4 worm cellular contexts compared by ENCODE assay signal in the genomic region with DNA sequence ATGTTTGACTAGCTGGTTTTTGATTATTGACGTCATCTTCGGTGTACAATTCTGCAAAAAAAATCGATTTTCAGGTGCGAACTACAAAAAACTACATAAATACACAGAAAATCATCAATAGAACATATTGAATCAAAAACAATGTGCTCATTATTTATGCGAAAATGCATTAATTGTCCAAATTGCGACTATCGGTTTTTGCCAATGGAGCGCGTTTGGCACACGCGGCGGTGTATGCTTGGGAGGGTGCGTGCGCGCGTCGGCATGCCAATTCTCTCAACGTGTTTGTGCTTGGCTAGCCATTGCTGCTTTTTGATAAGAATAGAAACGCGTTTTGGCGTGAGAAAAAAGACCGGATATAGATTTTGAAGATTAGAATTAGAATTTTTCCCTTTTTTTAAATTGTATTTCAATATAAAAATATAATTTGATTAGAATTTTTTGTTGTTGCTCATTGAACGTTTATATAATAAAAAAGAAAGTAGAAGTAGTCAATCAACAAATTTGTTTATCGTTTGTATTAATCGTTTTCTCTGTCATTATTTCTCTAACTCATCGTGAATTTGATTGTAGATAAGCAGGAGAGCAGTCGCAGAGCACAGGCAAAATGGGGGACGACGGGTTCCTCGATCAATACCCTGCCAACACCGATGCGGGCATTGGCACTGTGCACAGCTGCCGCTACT.
TF ChIP-seq lines count a peak whose summit lies in the region.

Gene C44H4.4 (minus strand): TSS at position 51 of the 686 bp plus-strand sequence.
Gene tap-1 (plus strand): TSS at position 574 of the 686 bp plus-strand sequence.

TF ChIP-seq in whole organism, L2 larva, 48 proteins besides CTCF, POLR2A, EP300 and RAD21 (continues in another document):
- no peak for TF ChIP-seq sma-3 (GFP tag; optimal IDR thresholded peaks at IDR 0.05; lab: Kevin White, UChicago)
- TF ChIP-seq blmp-1 (tag; optimal IDR thresholded peaks at IDR 0.05; lab: Kevin White, UChicago; ENCODE audit: insufficient read depth): no peak
- no peak for TF ChIP-seq mbf-1 (tag; optimal IDR thresholded peaks at IDR 0.05; lab: Kevin White, UChicago)
- no peak for TF ChIP-seq nhr-6 (tag; optimal IDR thresholded peaks at IDR 0.05; lab: Kevin White, UChicago)
- TF ChIP-seq C34F6.9 (tag; optimal IDR thresholded peaks at IDR 0.05; lab: Kevin White, UChicago): peak; percentile 43
- TF ChIP-seq R02D3.7 (tag; optimal IDR thresholded peaks at IDR 0.05; lab: Kevin White, UChicago): no peak
- TF ChIP-seq ZK546.5 (tag; optimal IDR thresholded peaks at IDR 0.05; lab: Kevin White, UChicago): no peak
- peak; percentile 44 for TF ChIP-seq fos-1 (tag; optimal IDR thresholded peaks at IDR 0.05; lab: Kevin White, UChicago)
- TF ChIP-seq crh-2 (tag; optimal IDR thresholded peaks at IDR 0.05; lab: Kevin White, UChicago): peak; percentile 2
- TF ChIP-seq Y55F3AM.14 (GFP tag; optimal IDR thresholded peaks at IDR 0.05; lab: Kevin White, UChicago): no peak
- no peak for TF ChIP-seq unc-62 (GFP tag; optimal IDR thresholded peaks at IDR 0.05; lab: Kevin White, UChicago)
- no peak for TF ChIP-seq nhr-12 (tag; optimal IDR thresholded peaks at IDR 0.05; lab: Kevin White, UChicago)
- peak in 1 of 2 experiments; percentile 9 for TF ChIP-seq lsy-2 (tag; optimal IDR thresholded peaks at IDR 0.05; lab: Kevin White, UChicago)
- peak; percentile 37 for TF ChIP-seq lin-11 (tag; optimal IDR thresholded peaks at IDR 0.05; lab: Kevin White, UChicago)
- no peak for TF ChIP-seq zag-1 (tag; optimal IDR thresholded peaks at IDR 0.05; lab: Kevin White, UChicago)
- peak; percentile 19 for TF ChIP-seq F13H6.1 (tag; optimal IDR thresholded peaks at IDR 0.05; lab: Kevin White, UChicago)
- no peak for TF ChIP-seq peb-1 (tag; optimal IDR thresholded peaks at IDR 0.05; lab: Kevin White, UChicago)
- peak; percentile 78 for TF ChIP-seq unc-55 (GFP tag; optimal IDR thresholded peaks at IDR 0.05; lab: Kevin White, UChicago)
- TF ChIP-seq gmeb-1 (tag; optimal IDR thresholded peaks at IDR 0.05; lab: Kevin White, UChicago): no peak
- no peak for TF ChIP-seq elt-3 (tag; optimal IDR thresholded peaks at IDR 0.05; lab: Kevin White, UChicago)
- no peak for TF ChIP-seq nhr-129 (tag; optimal IDR thresholded peaks at IDR 0.05; lab: Kevin White, UChicago)

TF ChIP-seq in whole organism, L4 larva, 104 proteins besides CTCF, POLR2A, EP300 and RAD21 (continues in another document):
- TF ChIP-seq mep-1 (tag; optimal IDR thresholded peaks at IDR 0.05; lab: Kevin White, UChicago) (peak; percentile 67), zip-11 (GFP tag; IDR thresholded peaks at IDR 0.05; lab: Robert Waterston, UW) (no peak), daf-16 (GFP tag; optimal IDR thresholded peaks at IDR 0.05; lab: Kevin White, UChicago) (no peak), daf-16 (tag; optimal IDR thresholded peaks at IDR 0.05; lab: Kevin White, UChicago) (peak; percentile 59), attf-4 (tag; optimal IDR thresholded peaks at IDR 0.05; lab: Kevin White, UChicago) (no peak), mdl-1 (tag; optimal IDR thresholded peaks at IDR 0.05; lab: Kevin White, UChicago) (peak; percentile 38 to 64), hmg-1.1 (GFP tag; IDR thresholded peaks at IDR 0.05; lab: Robert Waterston, UW) (peak; percentile 7; the same call in 1 of the 2 replicates), nhr-6 (tag; optimal IDR thresholded peaks at IDR 0.05; lab: Kevin White, UChicago) (no peak), spr-3 (GFP tag; optimal IDR thresholded peaks at IDR 0.05; lab: Kevin White, UChicago) (no peak), aha-1 (tag; lab: Kevin White, UChicago) (peak; percentile 98), daf-12 (tag; optimal IDR thresholded peaks at IDR 0.05; lab: Kevin White, UChicago) (no peak), nhr-28 (tag; optimal IDR thresholded peaks at IDR 0.05; lab: Kevin White, UChicago) (peak; percentile 16), lsy-2 (tag; optimal IDR thresholded peaks at IDR 0.05; lab: Kevin White, UChicago) (peak in 1 of 2 experiments; percentile 29), hlh-11 (tag; optimal IDR thresholded peaks at IDR 0.05; lab: Kevin White, UChicago) (peak; percentile 46), saeg-2 (GFP tag; IDR thresholded peaks at IDR 0.05; lab: Robert Waterston, UW) (no peak), dmd-6 (GFP tag; IDR thresholded peaks at IDR 0.05; lab: Robert Waterston, UW) (peak; percentile 55), dpl-1 (GFP tag; optimal IDR thresholded peaks at IDR 0.05; lab: Kevin White, UChicago) (no peak), unc-39 (tag; optimal IDR thresholded peaks at IDR 0.05; lab: Kevin White, UChicago) (no peak), rbr-2 (tag; optimal IDR thresholded peaks at IDR 0.05; lab: Kevin White, UChicago) (peak; percentile 32), nhr-48 (tag; optimal IDR thresholded peaks at IDR 0.05; lab: Kevin White, UChicago) (no peak), mxl-3 (GFP tag; optimal IDR thresholded peaks at IDR 0.05; lab: Kevin White, UChicago) (peak; percentile 90), hif-1 (tag; optimal IDR thresholded peaks at IDR 0.05; lab: Kevin White, UChicago) (no peak)

TF ChIP-seq in whole organism, late embryonic, 69 proteins besides CTCF, POLR2A, EP300 and RAD21:
- no peak for TF ChIP-seq K02D7.2 (tag; optimal IDR thresholded peaks at IDR 0.05; lab: Kevin White, UChicago)
- TF ChIP-seq unc-42 (tag; optimal IDR thresholded peaks at IDR 0.05; lab: Kevin White, UChicago): peak; percentile 87
- TF ChIP-seq elt-2 (tag; optimal IDR thresholded peaks at IDR 0.05; lab: Kevin White, UChicago): peak; percentile 30
- peak; percentile 40 for TF ChIP-seq ceh-14 (tag; optimal IDR thresholded peaks at IDR 0.05; lab: Kevin White, UChicago)
- TF ChIP-seq ceh-34 (tag; optimal IDR thresholded peaks at IDR 0.05; lab: Kevin White, UChicago): no peak
- TF ChIP-seq ceh-48 (tag; optimal IDR thresholded peaks at IDR 0.05; lab: Kevin White, UChicago): peak; percentile 77
- TF ChIP-seq ceh-31 (tag; optimal IDR thresholded peaks at IDR 0.05; lab: Kevin White, UChicago): peak; percentile 56
- TF ChIP-seq ceh-2 (tag; optimal IDR thresholded peaks at IDR 0.05; lab: Kevin White, UChicago): no peak
- TF ChIP-seq nfya-1 (tag; optimal IDR thresholded peaks at IDR 0.05; lab: Kevin White, UChicago): peak; percentile 29

TF ChIP-seq in whole organism, mixed stage, embryonic, 35 proteins besides CTCF, POLR2A, EP300 and RAD21:
- TF ChIP-seq ceh-39 (tag; optimal IDR thresholded peaks at IDR 0.05; lab: Kevin White, UChicago): peak; percentile 65
- TF ChIP-seq lin-32 (GFP tag; optimal IDR thresholded peaks at IDR 0.05; lab: Kevin White, UChicago): no peak
- peak; percentile 66 for TF ChIP-seq mep-1 (tag; optimal IDR thresholded peaks at IDR 0.05; lab: Kevin White, UChicago)
- peak; percentile 65 for TF ChIP-seq ces-1 (GFP tag; optimal IDR thresholded peaks at IDR 0.05; lab: Kevin White, UChicago)
- no peak for TF ChIP-seq lin-13 (tag; optimal IDR thresholded peaks at IDR 0.05; lab: Kevin White, UChicago)
- TF ChIP-seq mab-5 (tag; optimal IDR thresholded peaks at IDR 0.05; lab: Kevin White, UChicago): no peak
- no peak for TF ChIP-seq nhr-76 (tag; optimal IDR thresholded peaks at IDR 0.05; lab: Kevin White, UChicago)
- TF ChIP-seq drap-1 (GFP tag; optimal IDR thresholded peaks at IDR 0.05; lab: Kevin White, UChicago): no peak
- no peak for TF ChIP-seq ztf-11 (tag; optimal IDR thresholded peaks at IDR 0.05; lab: Kevin White, UChicago)
- no peak for TF ChIP-seq nhr-237 (tag; optimal IDR thresholded peaks at IDR 0.05; lab: Kevin White, UChicago)
- TF ChIP-seq mls-2 (tag; optimal IDR thresholded peaks at IDR 0.05; lab: Kevin White, UChicago): no peak
- TF ChIP-seq ham-2 (GFP tag; optimal IDR thresholded peaks at IDR 0.05; lab: Kevin White, UChicago): peak; percentile 17
